Fruit fly (Drosophila melanogaster) whole organism, embryonic: ENCODE results near the gene Rok.
A peak's percentile ranks its signal among the peaks of the same experiment; 100 is the strongest.

ENCODE experiments used
- Antp ChIP-seq: fragments of 200-800 bp; sonication (Bioruptor generic); optimal IDR thresholded peaks from 3 replicates; lab custom pipeline; 2016; ENCODE audit warnings: missing biosample characterization, missing genetic modification characterization
- Atf6 ChIP-seq: fragments of 200-800 bp; sonication (Bioruptor generic); IDR thresholded peaks from 2 replicates; pipeline ENCODE4 v1.3.6; 2022; ENCODE audit warnings: missing biosample characterization, missing genetic modification characterization
- B-H1 ChIP-seq: fragments of 200-800 bp; sonication (Bioruptor generic); IDR thresholded peaks from 3 replicates; pipeline ENCODE4 v1.3.6; 2022; ENCODE audit warnings: missing biosample characterization, missing genetic modification characterization
- BEAF-32 ChIP-seq: fragments of 200-800 bp; sonication (Bioruptor generic); optimal IDR thresholded peaks from 3 replicates; lab custom pipeline; 2017; ENCODE audit warnings: missing biosample characterization, missing genetic modification characterization, mild to moderate bottlenecking, moderate library complexity, missing genetic modification reagents
- CG10209 ChIP-seq: fragments of 200-800 bp; sonication (Bioruptor generic); optimal IDR thresholded peaks from 3 replicates; lab custom pipeline; 2017; ENCODE audit warnings: missing biosample characterization, mild to moderate bottlenecking, missing genetic modification characterization, missing genetic modification reagents
- CG10274 ChIP-seq: fragments of 200-800 bp; sonication (Bioruptor generic); optimal IDR thresholded peaks from 3 replicates; lab custom pipeline; 2017; ENCODE audit warnings: missing biosample characterization, mild to moderate bottlenecking, missing genetic modification characterization
- CG12744 ChIP-seq: fragments of 200-800 bp; sonication (Bioruptor generic); optimal IDR thresholded peaks from 2 replicates; lab custom pipeline; 2016; ENCODE audit warnings: missing biosample characterization, missing genetic modification characterization
- CG13296 ChIP-seq: fragments of 200-800 bp; sonication (Bioruptor generic); optimal IDR thresholded peaks from 3 replicates; lab custom pipeline; 2018; ENCODE audit warnings: missing biosample characterization, mild to moderate bottlenecking, missing genetic modification characterization
- CG13894 ChIP-seq: fragments of 200-800 bp; sonication (Bioruptor generic); optimal IDR thresholded peaks from 3 replicates; lab custom pipeline; 2018; ENCODE audit warnings: missing biosample characterization, mild to moderate bottlenecking, missing genetic modification characterization, moderate library complexity
- CG15011 ChIP-seq: fragments of 200-800 bp; sonication (Bioruptor generic); optimal IDR thresholded peaks from 3 replicates; lab custom pipeline; 2018; ENCODE audit warnings: missing biosample characterization, mild to moderate bottlenecking, missing genetic modification characterization
- CG15514 ChIP-seq: fragments of 200-800 bp; sonication (Bioruptor generic); optimal IDR thresholded peaks from 3 replicates; lab custom pipeline; 2017; ENCODE audit warnings: missing biosample characterization, missing genetic modification characterization, mild to moderate bottlenecking, moderate library complexity, missing genetic modification reagents
- CG17359 ChIP-seq: fragments of 200-800 bp; sonication (Bioruptor generic); optimal IDR thresholded peaks from 3 replicates; lab custom pipeline; 2018; ENCODE audit warnings: missing biosample characterization, mild to moderate bottlenecking, missing genetic modification characterization, moderate library complexity
- CG1792 ChIP-seq: fragments of 200-800 bp; sonication (Bioruptor generic); optimal IDR thresholded peaks from 2 replicates; lab custom pipeline; 2016; ENCODE audit warnings: missing biosample characterization, missing genetic modification characterization
- CG18619 ChIP-seq: fragments of 200-800 bp; sonication (Bioruptor generic); optimal IDR thresholded peaks from 3 replicates; lab custom pipeline; 2017; ENCODE audit warnings: missing biosample characterization, mild to moderate bottlenecking, missing genetic modification characterization
- CG2678 ChIP-seq: fragments of 200-800 bp; sonication (Bioruptor generic); optimal IDR thresholded peaks from 3 replicates; lab custom pipeline; 2019; ENCODE audit warnings: missing biosample characterization, mild to moderate bottlenecking, missing genetic modification characterization, moderate library complexity
- CG30020 ChIP-seq: fragments of 200-800 bp; optimal IDR thresholded peaks from 2 replicates; lab custom pipeline; 2019; ENCODE audit warnings: missing biosample characterization, mild to moderate bottlenecking, missing genetic modification characterization, moderate library complexity
- CG43689 ChIP-seq: fragments of 200-800 bp; sonication (Bioruptor generic); IDR thresholded peaks from 2 replicates; pipeline ENCODE4 v1.3.6; 2022; ENCODE audit warnings: missing biosample characterization, missing genetic modification characterization
- CG7745 ChIP-seq: fragments of 200-800 bp; sonication (Bioruptor generic); optimal IDR thresholded peaks from 2 replicates; lab custom pipeline; 2018; ENCODE audit warnings: missing biosample characterization, mild to moderate bottlenecking, missing genetic modification characterization, moderate library complexity
- CG8765 ChIP-seq: fragments of 200-800 bp; sonication (Bioruptor generic); IDR thresholded peaks from 2 replicates; pipeline ENCODE4 v1.3.6; 2022; ENCODE audit warnings: missing biosample characterization, missing genetic modification characterization
- Dfd ChIP-seq, 2 experiments: fragments of >200 bp; optimal IDR thresholded peaks; 2 replicates each; lab custom pipeline; 2017; ENCODE audit warnings: missing biosample characterization in 2 of 2, missing genetic modification characterization in 2 of 2
- Doc2 ChIP-seq: fragments of 200-800 bp; sonication (Bioruptor generic); IDR thresholded peaks from 2 replicates; pipeline ENCODE4 v1.3.6; 2022; ENCODE audit warnings: missing biosample characterization, missing genetic modification characterization
- Elba2 ChIP-seq: fragments of 200-800 bp; sonication (Bioruptor generic); optimal IDR thresholded peaks from 3 replicates; lab custom pipeline; 2016; ENCODE audit warnings: missing biosample characterization, missing genetic modification characterization
- Fer3 ChIP-seq: fragments of 200-800 bp; sonication (Bioruptor generic); optimal IDR thresholded peaks from 2 replicates; lab custom pipeline; 2018; ENCODE audit warnings: missing biosample characterization, mild to moderate bottlenecking, missing genetic modification characterization, moderate library complexity
- HmgD ChIP-seq: fragments of 200-800 bp; sonication (Bioruptor generic); optimal IDR thresholded peaks from 3 replicates; lab custom pipeline; 2016; ENCODE audit warnings: missing biosample characterization, missing genetic modification characterization
- Max ChIP-seq: fragments of 200-800 bp; sonication (Bioruptor generic); optimal IDR thresholded peaks from 2 replicates; lab custom pipeline; 2016; ENCODE audit warnings: missing biosample characterization, mild to moderate bottlenecking, missing genetic modification characterization
- Neu2 ChIP-seq: fragments of 200-800 bp; sonication (Bioruptor generic); optimal IDR thresholded peaks from 3 replicates; lab custom pipeline; 2016; ENCODE audit warnings: missing biosample characterization, missing genetic modification characterization, borderline replicate concordance
- Nf-YB ChIP-seq: fragments of 200-800 bp; sonication (Bioruptor generic); optimal IDR thresholded peaks from 3 replicates; lab custom pipeline; 2019; ENCODE audit warnings: missing biosample characterization, mild to moderate bottlenecking, missing genetic modification characterization, moderate library complexity
- Oli ChIP-seq: fragments of 200-800 bp; sonication (Bioruptor generic); optimal IDR thresholded peaks from 2 replicates; lab custom pipeline; 2018; ENCODE audit warnings: missing biosample characterization, mild to moderate bottlenecking, missing genetic modification characterization, moderate library complexity
- Poxn ChIP-seq: fragments of 200-800 bp; sonication (Bioruptor generic); IDR thresholded peaks from 2 replicates; pipeline ENCODE4 v1.3.6; 2022; ENCODE audit warnings: missing biosample characterization, missing genetic modification characterization
- Rx ChIP-seq: fragments of 200-800 bp; sonication (Bioruptor generic); IDR thresholded peaks from 2 replicates; pipeline ENCODE4 v1.3.6; 2022; ENCODE audit warnings: missing biosample characterization, missing genetic modification characterization
- Sox100B ChIP-seq: fragments of 200-800 bp; sonication (Bioruptor generic); optimal IDR thresholded peaks from 3 replicates; lab custom pipeline; 2018; ENCODE audit warnings: missing biosample characterization, mild to moderate bottlenecking, missing genetic modification characterization
- ab ChIP-seq: fragments of 200-800 bp; sonication (Bioruptor generic); optimal IDR thresholded peaks from 2 replicates; lab custom pipeline; 2016; ENCODE audit warnings: missing biosample characterization, missing genetic modification characterization
- bab2 ChIP-seq: fragments of 200-800 bp; sonication (Bioruptor generic); optimal IDR thresholded peaks from 2 replicates; lab custom pipeline; 2016; ENCODE audit warnings: missing biosample characterization, missing genetic modification characterization
- bcd ChIP-seq: fragments of 200-800 bp; sonication (Bioruptor generic); optimal IDR thresholded peaks from 2 replicates; lab custom pipeline; 2017; ENCODE audit warnings: missing biosample characterization, mild to moderate bottlenecking, missing genetic modification characterization
- bowl ChIP-seq: fragments of 200-800 bp; sonication (Bioruptor generic); IDR thresholded peaks from 2 replicates; pipeline ENCODE4 v1.3.6; 2022; ENCODE audit warnings: missing biosample characterization, missing genetic modification characterization
- chinmo ChIP-seq: fragments of 200-800 bp; sonication (Bioruptor generic); IDR thresholded peaks from 4 replicates; pipeline ENCODE4 v1.3.6; 2022; ENCODE audit warnings: missing biosample characterization, missing genetic modification characterization; ENCODE audit not compliant: partially characterized antibody
- corto ChIP-seq: fragments of 200-800 bp; sonication (Bioruptor generic); optimal IDR thresholded peaks from 2 replicates; lab custom pipeline; 2016; ENCODE audit warnings: missing biosample characterization, mild to moderate bottlenecking, missing genetic modification characterization, moderate library complexity
- dm ChIP-seq: fragments of 200-800 bp; sonication (Bioruptor generic); optimal IDR thresholded peaks from 3 replicates; lab custom pipeline; 2016; ENCODE audit warnings: missing biosample characterization, missing genetic modification characterization
- gfzf ChIP-seq: fragments of 200-800 bp; sonication (Bioruptor generic); optimal IDR thresholded peaks from 2 replicates; lab custom pipeline; 2016; ENCODE audit warnings: missing biosample characterization, mild to moderate bottlenecking, missing genetic modification characterization, moderate library complexity
- gsb ChIP-seq: fragments of 200-800 bp; sonication (Bioruptor generic); IDR thresholded peaks from 2 replicates; pipeline ENCODE4 v1.3.6; 2022; ENCODE audit warnings: missing biosample characterization, missing genetic modification characterization
- h ChIP-seq: fragments of >200 bp; optimal IDR thresholded peaks from 2 replicates; lab custom pipeline; 2017
- lmd ChIP-seq: fragments of 200-800 bp; sonication (Bioruptor generic); IDR thresholded peaks from 2 replicates; pipeline ENCODE4 v1.3.6; 2022; ENCODE audit warnings: missing biosample characterization, missing genetic modification characterization
- nau ChIP-seq: fragments of 200-800 bp; sonication (Bioruptor generic); optimal IDR thresholded peaks from 3 replicates; lab custom pipeline; 2017; ENCODE audit warnings: missing biosample characterization, mild to moderate bottlenecking, missing genetic modification characterization, missing genetic modification reagents
- nmo ChIP-seq: fragments of 200-800 bp; sonication (Bioruptor generic); optimal IDR thresholded peaks from 2 replicates; lab custom pipeline; 2018; ENCODE audit warnings: missing biosample characterization, mild to moderate bottlenecking, missing genetic modification characterization, moderate library complexity
- pfk ChIP-seq: fragments of 200-800 bp; sonication (Bioruptor generic); optimal IDR thresholded peaks from 2 replicates; lab custom pipeline; 2018; ENCODE audit warnings: missing biosample characterization, mild to moderate bottlenecking, missing genetic modification characterization, moderate library complexity
- run ChIP-seq: fragments of 200-800 bp; sonication (Bioruptor generic); optimal IDR thresholded peaks from 3 replicates; lab custom pipeline; 2018; ENCODE audit warnings: missing biosample characterization, mild to moderate bottlenecking, missing genetic modification characterization
- salm ChIP-seq: fragments of 200-800 bp; sonication (Bioruptor generic); optimal IDR thresholded peaks from 2 replicates; lab custom pipeline; 2018; ENCODE audit warnings: missing biosample characterization, mild to moderate bottlenecking, missing genetic modification characterization
- sima ChIP-seq: fragments of 200-800 bp; sonication (Bioruptor generic); optimal IDR thresholded peaks from 2 replicates; lab custom pipeline; 2016; ENCODE audit warnings: missing biosample characterization, missing genetic modification characterization
- trh ChIP-seq: fragments of 200-800 bp; sonication (Bioruptor generic); optimal IDR thresholded peaks from 2 replicates; lab custom pipeline; 2016; ENCODE audit warnings: missing biosample characterization, missing genetic modification characterization
- ttk ChIP-seq: fragments of 200-800 bp; sonication (Bioruptor generic); IDR thresholded peaks from 2 replicates; pipeline ENCODE4 v2.1.2; 2022; ENCODE audit warnings: missing biosample characterization, missing genetic modification characterization
- usp ChIP-seq: fragments of >200 bp; optimal IDR thresholded peaks from 2 replicates; lab custom pipeline; 2017; ENCODE audit warnings: missing biosample characterization, missing genetic modification characterization
- wor ChIP-seq: fragments of 200-800 bp; sonication (Bioruptor generic); IDR thresholded peaks from 2 replicates; pipeline ENCODE4 v1.3.6; 2022; ENCODE audit warnings: missing biosample characterization, missing genetic modification characterization

Gene Rok

DNA sequence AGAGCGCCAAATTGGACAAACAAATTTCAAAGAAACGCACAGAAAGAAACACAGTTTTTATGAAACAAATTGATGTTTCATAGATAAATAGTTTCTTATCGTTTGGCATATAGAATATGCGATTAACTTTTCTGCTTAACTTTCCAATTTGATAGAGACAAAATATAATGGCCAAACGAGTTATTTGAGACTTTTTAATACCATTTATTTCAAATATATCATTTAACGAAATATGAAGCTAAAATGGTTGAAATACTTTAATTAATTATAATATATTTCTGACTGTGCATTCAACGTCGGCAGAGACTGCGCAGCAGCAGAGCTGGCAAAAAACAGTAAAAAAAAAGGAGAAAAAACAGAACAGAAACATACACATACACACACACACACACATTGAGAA is 51.6 kb downstream of the Rok start (continued):
- TF ChIP-seq CG8765 (GFP tag; lab: Robert Waterston, UW) (no peak), h (no peak), pfk (GFP tag; lab: Kevin White, UChicago) (no peak), CG30020 (tag; lab: Kevin White, UChicago) (no peak), bowl (no peak), corto (GFP tag; lab: Kevin White, UChicago) (no peak), nau (no peak), CG15514 (GFP tag; lab: Kevin White, UChicago) (no peak), lmd (GFP tag; lab: Robert Waterston, UW) (no peak), B-H1 (GFP tag; lab: Robert Waterston, UW) (no peak), ab (no peak), Rx (GFP tag; lab: Robert Waterston, UW) (no peak), Fer3 (tag; lab: Kevin White, UChicago) (no peak), Sox100B (GFP tag; lab: Kevin White, UChicago) (peak; percentile 17), nmo (GFP tag; lab: Kevin White, UChicago) (no peak), bab2 (GFP tag; lab: Kevin White, UChicago) (no peak), ttk (no peak), gfzf (GFP tag; lab: Kevin White, UChicago) (no peak), CG18619 (GFP tag; lab: Kevin White, UChicago) (peak; percentile 28), usp (no peak), BEAF-32 (GFP tag; lab: Kevin White, UChicago) (no peak), HmgD (GFP tag; lab: Kevin White, UChicago) (no peak), salm (tag; lab: Kevin White, UChicago) (no peak), CG13296 (GFP tag; lab: Kevin White, UChicago) (peak; percentile 5), Dfd (GFP tag; optimal IDR thresholded peaks at IDR 0.05; lab: Kevin White, UChicago) (no peak), Nf-YB (GFP tag; lab: Kevin White, UChicago) (no peak), chinmo (no peak), Neu2 (GFP tag; lab: Kevin White, UChicago) (no peak), CG17359 (peak; percentile 20), wor (GFP tag; lab: Robert Waterston, UW) (no peak), Max (GFP tag; lab: Kevin White, UChicago) (no peak), CG43689 (GFP tag; lab: Robert Waterston, UW) (no peak), CG15011 (no peak), CG12744 (GFP tag; lab: Kevin White, UChicago) (no peak), sima (GFP tag; lab: Kevin White, UChicago) (no peak), Atf6 (GFP tag; lab: Robert Waterston, UW) (0 out of 2 replicates have a peak, but pooled peaks have one; percentile 12), Poxn (GFP tag; lab: Robert Waterston, UW) (no peak), dm (GFP tag; lab: Kevin White, UChicago) (no peak), bcd (GFP tag; lab: Kevin White, UChicago) (no peak), CG7745 (tag; lab: Kevin White, UChicago) (no peak), Doc2 (GFP tag; lab: Robert Waterston, UW) (no peak), CG2678 (peak; percentile 58), CG1792 (no peak), Oli (tag; lab: Kevin White, UChicago) (peak; percentile 35), trh (no peak), Antp (GFP tag; lab: Kevin White, UChicago) (no peak), CG13894 (tag; lab: Kevin White, UChicago) (peak; percentile 11), run (no peak), gsb (GFP tag; lab: Robert Waterston, UW) (no peak), Elba2 (no peak), CG10209 (GFP tag; lab: Kevin White, UChicago) (no peak), CG10274 (no peak)
